Worm (Caenorhabditis elegans): ENCODE measurements around the gene ran-2.
A peak's percentile ranks its signal among the peaks of the same experiment; 100 is the strongest.

The ran-2 gene

ce11 chrIII:7897733-7898132, 35.6 kb upstream of the ran-2 start (continued):
- TF ChIP-seq lin-39 (tag; optimal IDR thresholded peaks at IDR 0.05) = no peak
- no peak for TF ChIP-seq nhr-77 (tag; optimal IDR thresholded peaks at IDR 0.05)
- no peak for TF ChIP-seq sup-37 (GFP tag; optimal IDR thresholded peaks at IDR 0.05)
- no peak for TF ChIP-seq fos-1 (tag; optimal IDR thresholded peaks at IDR 0.05)
- no peak for TF ChIP-seq ceh-82 (tag; optimal IDR thresholded peaks at IDR 0.05)
- no peak for TF ChIP-seq mab-9 (GFP tag; IDR thresholded peaks at IDR 0.05)
- peak; percentile 25 to 88 for TF ChIP-seq lsy-2 (tag; optimal IDR thresholded peaks at IDR 0.05)
- no peak for TF ChIP-seq swsn-7 (tag; optimal IDR thresholded peaks at IDR 0.05)
- TF ChIP-seq C16A3.4 (tag; optimal IDR thresholded peaks at IDR 0.05) = peak; percentile 22
- TF ChIP-seq skn-1 (tag; optimal IDR thresholded peaks at IDR 0.05) = no peak
- no peak for TF ChIP-seq mep-1 (tag; optimal IDR thresholded peaks at IDR 0.05)
- no peak for TF ChIP-seq unc-30 (tag; optimal IDR thresholded peaks at IDR 0.05)
- no peak for TF ChIP-seq F16B12.6 (tag; optimal IDR thresholded peaks at IDR 0.05)
- no peak for TF ChIP-seq ceh-63 (GFP tag; optimal IDR thresholded peaks at IDR 0.05)
- TF ChIP-seq snu-23 (GFP tag; optimal IDR thresholded peaks at IDR 0.05) = peak; percentile 58
- TF ChIP-seq mdl-1 (tag; optimal IDR thresholded peaks at IDR 0.05) = no peak
- TF ChIP-seq fkh-10 (GFP tag; optimal IDR thresholded peaks at IDR 0.05) = no peak
- TF ChIP-seq zag-1 (tag; optimal IDR thresholded peaks at IDR 0.05) = no peak
- TF ChIP-seq vab-15 (tag; optimal IDR thresholded peaks at IDR 0.05) = no peak
- TF ChIP-seq nhr-28 (tag; optimal IDR thresholded peaks at IDR 0.05) = no peak
- no peak for TF ChIP-seq efl-3 (GFP tag; optimal IDR thresholded peaks at IDR 0.05)
- TF ChIP-seq lin-14 (GFP tag; optimal IDR thresholded peaks at IDR 0.05) = peak; percentile 57
- no peak for TF ChIP-seq aly-2 (tag; optimal IDR thresholded peaks at IDR 0.05)
- peak; percentile 1 for TF ChIP-seq nhr-237 (tag; optimal IDR thresholded peaks at IDR 0.05)
- no peak for TF ChIP-seq Y116A8C.19 (tag; optimal IDR thresholded peaks at IDR 0.05; ENCODE audit: borderline replicate concordance)
- TF ChIP-seq dsc-1 (tag; optimal IDR thresholded peaks at IDR 0.05) = no peak
- TF ChIP-seq nhr-84 (tag; optimal IDR thresholded peaks at IDR 0.05) = no peak
- no peak for TF ChIP-seq unc-130 (tag; optimal IDR thresholded peaks at IDR 0.05)
- no peak for TF ChIP-seq unc-62 (GFP tag; optimal IDR thresholded peaks at IDR 0.05)
- TF ChIP-seq lin-13 (GFP tag; optimal IDR thresholded peaks at IDR 0.05) = no peak
- no peak for TF ChIP-seq ztf-4 (tag; optimal IDR thresholded peaks at IDR 0.05)
- TF ChIP-seq isw-1 (GFP tag; IDR thresholded peaks at IDR 0.05) = no peak
- no peak for TF ChIP-seq hlh-17 (GFP tag; optimal IDR thresholded peaks at IDR 0.05; ENCODE audit: borderline replicate concordance)
- no peak for TF ChIP-seq C34B4.2 (tag; optimal IDR thresholded peaks at IDR 0.05)
- no peak for TF ChIP-seq ceh-8 (GFP tag; optimal IDR thresholded peaks at IDR 0.05)
- peak in 1 of 3 experiments; percentile 9 for TF ChIP-seq dpl-1 (GFP tag; optimal IDR thresholded peaks at IDR 0.05)
- TF ChIP-seq xbp-1 (tag; optimal IDR thresholded peaks at IDR 0.05) = no peak
- TF ChIP-seq fkh-4 (tag; optimal IDR thresholded peaks at IDR 0.05; ENCODE audit: borderline replicate concordance) = no peak

- peak; percentile 18 for TF ChIP-seq snu-23 (GFP tag; optimal IDR thresholded peaks at IDR 0.05)
- TF ChIP-seq fkh-4 (tag; optimal IDR thresholded peaks at IDR 0.05; ENCODE audit: borderline replicate concordance) = no peak
- TF ChIP-seq lin-14 (GFP tag; optimal IDR thresholded peaks at IDR 0.05) = peak; percentile 17
- TF ChIP-seq irx-1 (tag; optimal IDR thresholded peaks at IDR 0.05) = no peak
- no peak for TF ChIP-seq efl-1 (optimal IDR thresholded peaks at IDR 0.05)
- TF ChIP-seq efl-1 (GFP tag; optimal IDR thresholded peaks at IDR 0.05 in 1 of 2) = peak in 1 of 2 experiments; percentile 87
- TF ChIP-seq blmp-1 (tag; optimal IDR thresholded peaks at IDR 0.05) = peak; percentile 23
- peak in 1 of 2 experiments; percentile 10 for TF ChIP-seq lin-35 (GFP tag; optimal IDR thresholded peaks at IDR 0.05)
These were observed 32.6 kb upstream of the ran-2 start, which contains the start of gene best-24 for ce11 chrIII:7900733-7901132. best-24 (plus strand) TSS chrIII:7901033.
